Fruit fly (Drosophila melanogaster) whole organism, embryonic: ENCODE data around the gene CG44869.

Source experiments
- Abd-B ChIP-seq: fragments of 200-800 bp; sonication (Bioruptor generic); optimal IDR thresholded peaks from 2 replicates; lab custom pipeline; 2018; ENCODE audit warnings: missing biosample characterization, mild to moderate bottlenecking, missing genetic modification characterization, moderate library complexity
- CG1602 ChIP-seq: fragments of 200-800 bp; sonication (Bioruptor generic); optimal IDR thresholded peaks from 3 replicates; lab custom pipeline; 2016; ENCODE audit warnings: missing biosample characterization, missing genetic modification characterization
- CG1832 ChIP-seq: fragments of 200-800 bp; sonication (Bioruptor generic); optimal IDR thresholded peaks from 2 replicates; lab custom pipeline; 2017; ENCODE audit warnings: missing biosample characterization, mild to moderate bottlenecking, missing genetic modification characterization, inconsistent platforms
- CG8924 ChIP-seq: fragments of 200-800 bp; optimal IDR thresholded peaks from 3 replicates; lab custom pipeline; 2019; ENCODE audit warnings: missing biosample characterization, mild to moderate bottlenecking, missing genetic modification characterization, moderate library complexity
- Ets65A ChIP-seq: fragments of 200-800 bp; sonication (Bioruptor generic); peaks from one replicate; lab custom pipeline; 2016; ENCODE audit warnings: missing biosample characterization, missing genetic modification characterization
- Nf-YC ChIP-seq: fragments of 200-800 bp; optimal IDR thresholded peaks from 3 replicates; lab custom pipeline; 2019; ENCODE audit warnings: missing biosample characterization, mild to moderate bottlenecking, missing genetic modification characterization, moderate library complexity
- nerfin-1 ChIP-seq: fragments of 200-800 bp; sonication (Bioruptor generic); optimal IDR thresholded peaks from 3 replicates; lab custom pipeline; 2019; ENCODE audit warnings: missing biosample characterization, mild to moderate bottlenecking, missing genetic modification characterization, moderate library complexity
- schlank ChIP-seq: fragments of 200-800 bp; sonication (Bioruptor generic); optimal IDR thresholded peaks from 2 replicates; lab custom pipeline; 2018; ENCODE audit warnings: missing biosample characterization, mild to moderate bottlenecking, missing genetic modification characterization

DNA sequence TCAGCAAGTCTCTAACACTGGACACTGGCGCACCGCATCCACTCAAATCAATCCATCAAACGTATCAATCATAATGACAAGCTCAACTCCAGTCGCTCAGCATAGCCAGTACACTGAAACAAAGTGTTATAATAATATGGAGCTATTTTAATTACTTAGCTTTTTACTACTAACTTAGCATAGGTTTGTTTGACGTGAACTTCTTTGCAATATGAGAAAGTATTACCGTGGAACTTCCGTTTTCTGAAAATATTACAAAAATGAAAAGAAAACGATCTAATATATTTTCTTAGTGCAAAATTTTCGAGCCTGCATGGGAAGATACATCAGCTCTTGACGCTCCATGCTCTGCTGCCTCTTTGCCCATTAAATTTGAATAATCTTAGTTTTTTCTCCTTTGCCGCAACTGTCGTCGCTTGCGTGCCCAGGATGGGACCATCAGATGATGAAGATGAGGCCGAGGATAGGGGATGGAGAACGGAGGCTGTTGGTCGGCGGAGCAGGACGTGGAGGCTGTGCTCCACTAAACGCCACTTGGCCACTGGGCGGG, 35.1 kb downstream of the CG44869 start:
- TF ChIP-seq nerfin-1 = no peak
- TF ChIP-seq Nf-YC (tag; lab: Kevin White, UChicago) = no peak
- no peak for TF ChIP-seq CG1832 (GFP tag; lab: Kevin White, UChicago)
- no peak for TF ChIP-seq CG8924 (tag; lab: Kevin White, UChicago)
- no peak for TF ChIP-seq schlank (tag; lab: Kevin White, UChicago)
- TF ChIP-seq Ets65A (GFP tag; lab: Kevin White, UChicago) = peak; percentile 61
- TF ChIP-seq Abd-B (GFP tag; lab: Kevin White, UChicago) = no peak
- no peak for TF ChIP-seq CG1602 (GFP tag; lab: Kevin White, UChicago)
